Fruit fly (Drosophila melanogaster) whole organism, embryonic: ENCODE data around the gene Prx5.

Experiments used
- Asciz ChIP-seq: fragments of 200-800 bp; sonication (Bioruptor generic); optimal IDR thresholded peaks from 2 replicates; lab custom pipeline; 2017; ENCODE audit warnings: missing biosample characterization, mild to moderate bottlenecking, missing genetic modification characterization, missing genetic modification reagents
- CG10147 ChIP-seq: fragments of 200-800 bp; sonication (Bioruptor generic); optimal IDR thresholded peaks from 2 replicates; lab custom pipeline; 2019; ENCODE audit warnings: missing biosample characterization, mild to moderate bottlenecking, missing genetic modification characterization, moderate library complexity
- CG10431 ChIP-seq: fragments of 200-800 bp; sonication (Bioruptor generic); optimal IDR thresholded peaks from 3 replicates; lab custom pipeline; 2018; ENCODE audit warnings: missing biosample characterization, mild to moderate bottlenecking, missing genetic modification characterization
- CG11247 ChIP-seq: fragments of 200-800 bp; sonication (Bioruptor generic); IDR thresholded peaks from 2 replicates; pipeline ENCODE4 v1.3.6; 2022; ENCODE audit warnings: missing biosample characterization, missing genetic modification characterization
- CG13123 ChIP-seq: fragments of 200-800 bp; sonication (Bioruptor generic); optimal IDR thresholded peaks from 2 replicates; lab custom pipeline; 2016; ENCODE audit warnings: missing biosample characterization, missing genetic modification characterization
- CG14014 ChIP-seq: fragments of 200-800 bp; sonication (Bioruptor generic); IDR thresholded peaks from 2 replicates; pipeline ENCODE4 v1.3.6; 2022; ENCODE audit warnings: missing biosample characterization, missing genetic modification characterization
- CG14441 ChIP-seq: fragments of 200-800 bp; sonication (Bioruptor generic); IDR thresholded peaks from 2 replicates; pipeline ENCODE4 v1.3.6; 2022; ENCODE audit warnings: missing biosample characterization, missing genetic modification characterization
- CG14965 ChIP-seq: fragments of 200-800 bp; sonication (Bioruptor generic); optimal IDR thresholded peaks from 2 replicates; lab custom pipeline; 2016; ENCODE audit warnings: missing biosample characterization, missing genetic modification characterization, borderline replicate concordance
- CG1603 ChIP-seq: fragments of 200-800 bp; sonication (Bioruptor generic); optimal IDR thresholded peaks from 2 replicates; lab custom pipeline; 2019; ENCODE audit warnings: missing biosample characterization, mild to moderate bottlenecking, missing genetic modification characterization, moderate library complexity
- CG17802 ChIP-seq: fragments of 200-800 bp; sonication (Bioruptor generic); optimal IDR thresholded peaks from 2 replicates; lab custom pipeline; 2018; ENCODE audit warnings: missing biosample characterization, mild to moderate bottlenecking, missing genetic modification characterization, moderate library complexity
- CG31441 ChIP-seq: fragments of 200-800 bp; sonication (Bioruptor generic); IDR thresholded peaks from 2 replicates; pipeline ENCODE4 v1.3.6; 2022; ENCODE audit warnings: missing biosample characterization, missing genetic modification characterization
- CG3163 ChIP-seq: fragments of 200-800 bp; sonication (Bioruptor generic); optimal IDR thresholded peaks from 3 replicates; lab custom pipeline; 2016; ENCODE audit warnings: missing biosample characterization, missing genetic modification characterization
- CG3407 ChIP-seq: fragments of 200-800 bp; sonication (Bioruptor generic); optimal IDR thresholded peaks from 2 replicates; lab custom pipeline; 2018; ENCODE audit warnings: missing biosample characterization, mild to moderate bottlenecking, missing genetic modification characterization
- CG34224 ChIP-seq: fragments of 200-800 bp; sonication (Bioruptor generic); IDR thresholded peaks from 3 replicates; pipeline ENCODE4 v1.3.6; 2022; ENCODE audit warnings: missing biosample characterization, missing genetic modification characterization; ENCODE audit not compliant: partially characterized antibody
- CG3726 ChIP-seq: fragments of 200-800 bp; sonication (Bioruptor generic); IDR thresholded peaks from 3 replicates; pipeline ENCODE4, ENCODE4 v1.3.6; 2022; ENCODE audit warnings: missing biosample characterization, missing genetic modification characterization
- CG3847 ChIP-seq: fragments of 200-800 bp; sonication (Bioruptor generic); IDR thresholded peaks from 2 replicates; pipeline ENCODE4 v1.3.6; 2022; ENCODE audit warnings: missing biosample characterization, missing genetic modification characterization
- CG3995 ChIP-seq: fragments of 200-800 bp; sonication (Bioruptor generic); optimal IDR thresholded peaks from 3 replicates; lab custom pipeline; 2016; ENCODE audit warnings: missing biosample characterization, missing genetic modification characterization
- CG4617 ChIP-seq: fragments of 200-800 bp; sonication (Bioruptor generic); optimal IDR thresholded peaks from 3 replicates; lab custom pipeline; 2016; ENCODE audit warnings: missing biosample characterization, missing genetic modification characterization, borderline replicate concordance
- CG4730 ChIP-seq: fragments of 200-800 bp; sonication (Bioruptor generic); IDR thresholded peaks from 2 replicates; pipeline ENCODE4 v1.3.6; 2022; ENCODE audit warnings: missing biosample characterization, missing genetic modification characterization
- CG6654 ChIP-seq: fragments of 200-800 bp; sonication (Bioruptor generic); optimal IDR thresholded peaks from 2 replicates; lab custom pipeline; 2017; ENCODE audit warnings: missing biosample characterization, mild to moderate bottlenecking, missing genetic modification characterization
- CG7271 ChIP-seq: fragments of 200-800 bp; sonication (Bioruptor generic); optimal IDR thresholded peaks from 2 replicates; lab custom pipeline; 2018; ENCODE audit warnings: missing biosample characterization, mild to moderate bottlenecking, missing genetic modification characterization, moderate library complexity
- CG7928 ChIP-seq: fragments of 200-800 bp; sonication (Bioruptor generic); optimal IDR thresholded peaks from 2 replicates; lab custom pipeline; 2017; ENCODE audit warnings: missing biosample characterization, mild to moderate bottlenecking, missing genetic modification characterization
- CG9609 ChIP-seq: fragments of 200-800 bp; sonication (Bioruptor generic); optimal IDR thresholded peaks from 3 replicates; lab custom pipeline; 2016; ENCODE audit warnings: missing biosample characterization, missing genetic modification characterization
- CHES-1-like ChIP-seq: fragments of 200-800 bp; sonication (Bioruptor generic); optimal IDR thresholded peaks from 2 replicates; lab custom pipeline; 2016; ENCODE audit warnings: missing biosample characterization, missing genetic modification characterization
- ERR ChIP-seq: fragments of 200-800 bp; sonication (Bioruptor generic); optimal IDR thresholded peaks from 2 replicates; lab custom pipeline; 2016; ENCODE audit warnings: missing biosample characterization, missing genetic modification characterization
- Gug ChIP-seq: fragments of 200-800 bp; sonication (Bioruptor generic); IDR thresholded peaks from 4 replicates; pipeline ENCODE4 v1.3.6; 2022; ENCODE audit warnings: missing biosample characterization, missing genetic modification characterization
- MESR4 ChIP-seq: fragments of 200-800 bp; sonication (Bioruptor generic); optimal IDR thresholded peaks from 2 replicates; lab custom pipeline; 2018; ENCODE audit warnings: missing biosample characterization, mild to moderate bottlenecking, missing genetic modification characterization, moderate library complexity
- Meics ChIP-seq: fragments of 200-800 bp; sonication (Bioruptor generic); optimal IDR thresholded peaks from 2 replicates; lab custom pipeline; 2017; ENCODE audit warnings: missing biosample characterization, mild to moderate bottlenecking, missing genetic modification characterization
- Mes4 ChIP-seq: fragments of 200-800 bp; sonication (Bioruptor generic); optimal IDR thresholded peaks from 2 replicates; lab custom pipeline; 2016; ENCODE audit warnings: missing biosample characterization, missing genetic modification characterization
- Opbp ChIP-seq: fragments of 200-800 bp; sonication (Bioruptor generic); IDR thresholded peaks from 3 replicates; pipeline ENCODE4 v1.3.6; 2022; ENCODE audit warnings: missing biosample characterization, missing genetic modification characterization; ENCODE audit not compliant: partially characterized antibody
- ac ChIP-seq: fragments of 200-800 bp; sonication (Bioruptor generic); optimal IDR thresholded peaks from 3 replicates; lab custom pipeline; 2017; ENCODE audit warnings: missing biosample characterization, mild to moderate bottlenecking, missing genetic modification characterization
- aop ChIP-seq: fragments of 200-800 bp; sonication (Bioruptor generic); IDR thresholded peaks from 2 replicates; pipeline ENCODE4 v1.3.6; 2022; ENCODE audit warnings: missing biosample characterization, missing genetic modification characterization
- ap ChIP-seq: fragments of 200-800 bp; sonication (Bioruptor generic); IDR thresholded peaks from 2 replicates; pipeline ENCODE4 v1.3.6; 2022; ENCODE audit warnings: missing biosample characterization, missing genetic modification characterization
- bigmax ChIP-seq: fragments of 200-800 bp; sonication (Bioruptor generic); optimal IDR thresholded peaks from 2 replicates; lab custom pipeline; 2018; ENCODE audit warnings: missing biosample characterization, mild to moderate bottlenecking, missing genetic modification characterization
- croc ChIP-seq: fragments of 200-800 bp; sonication (Bioruptor generic); conservative IDR thresholded peaks from 3 replicates; pipeline ENCODE4 v1.3.6; 2022; ENCODE audit warnings: missing biosample characterization, missing genetic modification characterization
- dati ChIP-seq: fragments of 200-800 bp; sonication (Bioruptor generic); IDR thresholded peaks from 2 replicates; pipeline ENCODE4 v1.3.6; 2022; ENCODE audit warnings: missing biosample characterization, missing genetic modification characterization
- emc ChIP-seq: fragments of 200-800 bp; sonication (Bioruptor generic); optimal IDR thresholded peaks from 2 replicates; lab custom pipeline; 2016; ENCODE audit warnings: missing biosample characterization, missing genetic modification characterization
- esg ChIP-seq: fragments of 200-800 bp; sonication (Bioruptor generic); conservative IDR thresholded peaks from 2 replicates; pipeline ENCODE4 v1.3.6; 2022; ENCODE audit warnings: missing biosample characterization, missing genetic modification characterization
- eve ChIP-seq, 2 experiments: fragments of >200 bp; optimal IDR thresholded peaks; 2 replicates each; lab custom pipeline; 2017; ENCODE audit warnings: missing biosample characterization in 2 of 2, missing genetic modification characterization in 2 of 2
- fd96Cb ChIP-seq: fragments of 200-800 bp; sonication (Bioruptor generic); optimal IDR thresholded peaks from 2 replicates; lab custom pipeline; 2018; ENCODE audit warnings: missing biosample characterization, mild to moderate bottlenecking, missing genetic modification characterization, moderate library complexity
- grau ChIP-seq: fragments of 200-800 bp; optimal IDR thresholded peaks from 3 replicates; lab custom pipeline; 2019; ENCODE audit warnings: missing biosample characterization, mild to moderate bottlenecking, missing genetic modification characterization, moderate library complexity
- gsb-n ChIP-seq: fragments of 200-800 bp; sonication (Bioruptor generic); optimal IDR thresholded peaks from 3 replicates; lab custom pipeline; 2018; ENCODE audit warnings: missing biosample characterization, mild to moderate bottlenecking, missing genetic modification characterization
- jigr1 ChIP-seq: fragments of 200-800 bp; sonication (Bioruptor generic); IDR thresholded peaks from 3 replicates; pipeline ENCODE4 v1.3.6; 2022; ENCODE audit warnings: missing biosample characterization, missing genetic modification characterization
- jumu ChIP-seq: fragments of 200-800 bp; sonication (Bioruptor generic); optimal IDR thresholded peaks from 3 replicates; lab custom pipeline; 2016; ENCODE audit warnings: missing biosample characterization, missing genetic modification characterization
- knrl ChIP-seq: fragments of 200-800 bp; sonication (Bioruptor generic); IDR thresholded peaks from 3 replicates; pipeline ENCODE4 v1.3.6; 2022; ENCODE audit warnings: missing biosample characterization, missing genetic modification characterization; ENCODE audit not compliant: partially characterized antibody
- lab ChIP-seq: fragments of 200-800 bp; sonication (Bioruptor generic); optimal IDR thresholded peaks from 3 replicates; lab custom pipeline; 2017; ENCODE audit warnings: missing biosample characterization, missing genetic modification characterization, mild to moderate bottlenecking, moderate library complexity, missing genetic modification reagents
- nau ChIP-seq: fragments of 200-800 bp; sonication (Bioruptor generic); optimal IDR thresholded peaks from 3 replicates; lab custom pipeline; 2017; ENCODE audit warnings: missing biosample characterization, mild to moderate bottlenecking, missing genetic modification characterization, missing genetic modification reagents
- peb ChIP-seq: fragments of 200-800 bp; sonication (Bioruptor generic); IDR thresholded peaks from 2 replicates; pipeline ENCODE4 v1.3.6; 2022; ENCODE audit warnings: missing biosample characterization, missing genetic modification characterization
- pho ChIP-seq: fragments of 200-800 bp; sonication (Bioruptor generic); optimal IDR thresholded peaks from 2 replicates; lab custom pipeline; 2016; ENCODE audit warnings: missing biosample characterization, missing genetic modification characterization
- sr ChIP-seq: fragments of 200-800 bp; sonication (Bioruptor generic); IDR thresholded peaks from 3 replicates; pipeline ENCODE4 v1.3.6; 2022; ENCODE audit warnings: missing biosample characterization, missing genetic modification characterization
- yki ChIP-seq: fragments of >200 bp; optimal IDR thresholded peaks from 3 replicates; lab custom pipeline; 2018

The Prx5 gene

dm6 chr3R:18188702-18189125 lies 21.6 kb upstream of the Prx5 start, which contains the start of the genes CG12321 and MED17 (continued):
- TF ChIP-seq CG3726 (GFP tag; lab: Robert Waterston, UW): peak; percentile 76; the same call in 2 of the 3 replicates
- peak; percentile 51 for TF ChIP-seq CG10431 (GFP tag; lab: Kevin White, UChicago)
- no peak for TF ChIP-seq Opbp
- peak; percentile 88 for TF ChIP-seq grau
- peak; percentile 88 for TF ChIP-seq CG10147 (GFP tag; lab: Kevin White, UChicago)
- TF ChIP-seq CG31441 (GFP tag; lab: Robert Waterston, UW): peak; percentile 87
- no peak for TF ChIP-seq dati (GFP tag; lab: Robert Waterston, UW)
- peak; percentile 87 for TF ChIP-seq esg (GFP tag; lab: Robert Waterston, UW)
- TF ChIP-seq knrl: 0 out of 3 replicates have a peak, but pooled peaks have one; percentile 14
- peak; percentile 33 for TF ChIP-seq Mes4 (GFP tag; lab: Kevin White, UChicago)
- TF ChIP-seq Gug (GFP tag; lab: Robert Waterston, UW): peak; percentile 80
- TF ChIP-seq Asciz (GFP tag; lab: Kevin White, UChicago): peak; percentile 78
- peak; percentile 71 for TF ChIP-seq CHES-1-like (GFP tag; lab: Kevin White, UChicago)
- peak; percentile 87 for TF ChIP-seq CG14014 (GFP tag; lab: Robert Waterston, UW)
- peak; percentile 92 for TF ChIP-seq CG11247 (GFP tag; lab: Robert Waterston, UW)
- peak; percentile 83 for TF ChIP-seq CG4617 (GFP tag; lab: Kevin White, UChicago)
- TF ChIP-seq CG7271 (tag; lab: Kevin White, UChicago): peak; percentile 64
- TF ChIP-seq CG6654 (GFP tag; lab: Kevin White, UChicago): peak; percentile 69
- TF ChIP-seq CG7928 (GFP tag; lab: Kevin White, UChicago): peak; percentile 69
- peak; percentile 70 for TF ChIP-seq gsb-n (tag; lab: Kevin White, UChicago)
- TF ChIP-seq nau: no peak
- peak; percentile 11 for TF ChIP-seq ac (GFP tag; lab: Kevin White, UChicago)
- peak; percentile 85 for TF ChIP-seq CG13123 (GFP tag; lab: Kevin White, UChicago)
- TF ChIP-seq ap: peak; percentile 77
- peak; percentile 56 for TF ChIP-seq CG9609 (GFP tag; lab: Kevin White, UChicago)
- TF ChIP-seq CG3407 (GFP tag; lab: Kevin White, UChicago): peak; percentile 70
- peak; percentile 42 for TF ChIP-seq jumu (GFP tag; lab: Kevin White, UChicago)
- TF ChIP-seq CG14441: peak; percentile 82; the same call in 1 of the 2 replicates
- peak; percentile 90 for TF ChIP-seq lab (GFP tag; lab: Kevin White, UChicago)
- TF ChIP-seq eve (GFP tag; optimal IDR thresholded peaks at IDR 0.05; lab: Kevin White, UChicago): no peak
- peak; percentile 76 for TF ChIP-seq croc
- TF ChIP-seq fd96Cb (tag; lab: Kevin White, UChicago): peak; percentile 85
- TF ChIP-seq sr (GFP tag; lab: Robert Waterston, UW): no peak
- TF ChIP-seq peb (GFP tag; lab: Robert Waterston, UW): peak; percentile 74
- no peak for TF ChIP-seq yki (lab: Kevin White, UChicago)
- peak; percentile 27 for TF ChIP-seq CG3995 (GFP tag; lab: Kevin White, UChicago)
- TF ChIP-seq pho (GFP tag; lab: Kevin White, UChicago): peak; percentile 67
- peak; percentile 95 for TF ChIP-seq CG3847 (GFP tag; lab: Robert Waterston, UW)
- TF ChIP-seq CG14965: no peak
- TF ChIP-seq jigr1 (GFP tag; lab: Robert Waterston, UW): peak; percentile 56; the same call in 1 of the 3 replicates
- peak; percentile 35 for TF ChIP-seq ERR (GFP tag; lab: Kevin White, UChicago)
- peak; percentile 100 for TF ChIP-seq Meics (GFP tag; lab: Kevin White, UChicago)
- TF ChIP-seq CG34224 (GFP tag; lab: Robert Waterston, UW): no peak
- no peak for TF ChIP-seq MESR4 (GFP tag; lab: Kevin White, UChicago)
- TF ChIP-seq CG1603 (tag; lab: Kevin White, UChicago): no peak
- TF ChIP-seq aop: no peak
- TF ChIP-seq CG17802: peak; percentile 52
- TF ChIP-seq emc (GFP tag; lab: Kevin White, UChicago): no peak
- TF ChIP-seq CG4730 (GFP tag; lab: Robert Waterston, UW): peak; percentile 79
- peak; percentile 41 for TF ChIP-seq CG3163 (GFP tag; lab: Kevin White, UChicago)
- TF ChIP-seq bigmax (GFP tag; lab: Kevin White, UChicago): no peak
